Fruit fly (Drosophila melanogaster): ENCODE results near the gene CG45089.

The CG45089 gene

dm6 chrX:7920081-7920688 lies 26.6 kb upstream of the CG45089 start, which contains the start of the genes hdm and Ykt6 (continued):
- TF ChIP-seq ttk (GFP tag; IDR thresholded peaks at IDR 0.05): peak; percentile 78
- TF ChIP-seq CG4820 (GFP tag; optimal IDR thresholded peaks at IDR 0.05): peak; percentile 76
- no peak for TF ChIP-seq pita (GFP tag; optimal IDR thresholded peaks at IDR 0.05)
- TF ChIP-seq CG10147 (GFP tag; optimal IDR thresholded peaks at IDR 0.05): no peak
- TF ChIP-seq CG8924 (tag; optimal IDR thresholded peaks at IDR 0.05): peak; percentile 56
- TF ChIP-seq tio (GFP tag; optimal IDR thresholded peaks at IDR 0.05): no peak
- peak in 1 of 3 experiments; percentile 72 for TF ChIP-seq lola (GFP tag; optimal IDR thresholded peaks at IDR 0.05)
- TF ChIP-seq CG4617 (GFP tag; optimal IDR thresholded peaks at IDR 0.05; ENCODE audit: borderline replicate concordance): peak; percentile 80
- TF ChIP-seq Ada2b (GFP tag; IDR thresholded peaks at IDR 0.05): peak; percentile 69
- TF ChIP-seq CG6791 (GFP tag; IDR thresholded peaks at IDR 0.05; ENCODE audit: partially characterized antibody): peak; percentile 91
- TF ChIP-seq CG34224 (GFP tag; IDR thresholded peaks at IDR 0.05; ENCODE audit: partially characterized antibody): peak; percentile 99
- TF ChIP-seq CG2889 (GFP tag; IDR thresholded peaks at IDR 0.05): peak; percentile 67; the same call in 2 of the 3 replicates
- peak; percentile 53 for TF ChIP-seq CG12219 (GFP tag; optimal IDR thresholded peaks at IDR 0.05)
- TF ChIP-seq CG14965 (GFP tag; optimal IDR thresholded peaks at IDR 0.05; ENCODE audit: borderline replicate concordance): peak; percentile 39
- TF ChIP-seq eve (GFP tag; optimal IDR thresholded peaks at IDR 0.05): peak in 1 of 2 experiments; percentile 37
- no peak for TF ChIP-seq CG3838 (GFP tag; optimal IDR thresholded peaks at IDR 0.05)
- TF ChIP-seq CG1529 (GFP tag; optimal IDR thresholded peaks at IDR 0.05): peak; percentile 51
- TF ChIP-seq CG7745 (tag; optimal IDR thresholded peaks at IDR 0.05): no peak
- TF ChIP-seq CG7839 (tag; optimal IDR thresholded peaks at IDR 0.05): no peak
- TF ChIP-seq CG10654 (GFP tag; optimal IDR thresholded peaks at IDR 0.05): peak; percentile 71
- TF ChIP-seq ERR (GFP tag; optimal IDR thresholded peaks at IDR 0.05): peak; percentile 74
- TF ChIP-seq HmgD (GFP tag; optimal IDR thresholded peaks at IDR 0.05): peak; percentile 70
- TF ChIP-seq Awh (GFP tag; IDR thresholded peaks at IDR 0.05): peak; percentile 74; the same call in 1 of the 2 replicates
- TF ChIP-seq sens-2 (GFP tag; IDR thresholded peaks at IDR 0.05): peak; percentile 81
- no peak for TF ChIP-seq kah (GFP tag; optimal IDR thresholded peaks at IDR 0.05)
- TF ChIP-seq zfh2 (GFP tag; optimal IDR thresholded peaks at IDR 0.05): peak; percentile 83
- peak; percentile 86 for TF ChIP-seq gro (GFP tag; optimal IDR thresholded peaks at IDR 0.05)
- peak; percentile 77 for TF ChIP-seq phol (tag; optimal IDR thresholded peaks at IDR 0.05)
- no peak for TF ChIP-seq CG3407 (GFP tag; optimal IDR thresholded peaks at IDR 0.05)
- TF ChIP-seq Rx (GFP tag; IDR thresholded peaks at IDR 0.05): peak; percentile 72
- no peak for TF ChIP-seq Sox100B (GFP tag; optimal IDR thresholded peaks at IDR 0.05)
- TF ChIP-seq grn (GFP tag; optimal IDR thresholded peaks at IDR 0.05): no peak
- TF ChIP-seq CG14667 (GFP tag; IDR thresholded peaks at IDR 0.05): peak; percentile 71
- TF ChIP-seq zfh1 (GFP tag; IDR thresholded peaks at IDR 0.05): peak; percentile 85
- peak; percentile 70 for TF ChIP-seq CG4282 (GFP tag; optimal IDR thresholded peaks at IDR 0.05)
- 0 out of 2 replicates have a peak, but pooled peaks have one; percentile 40 for TF ChIP-seq Oaz (GFP tag; IDR thresholded peaks at IDR 0.05)
- TF ChIP-seq CG8290 (GFP tag; optimal IDR thresholded peaks at IDR 0.05): peak; percentile 68
- peak in 1 of 2 experiments; percentile 14 for TF ChIP-seq CG8290 (tag; optimal IDR thresholded peaks at IDR 0.05)
- TF ChIP-seq chm (GFP tag; IDR thresholded peaks at IDR 0.05): no peak; the same call in 1 of the 2 replicates
- TF ChIP-seq NFAT (GFP tag; IDR thresholded peaks at IDR 0.05): peak; percentile 79; the same call in 1 of the 2 replicates
- TF ChIP-seq H15 (GFP tag; IDR thresholded peaks at IDR 0.05): peak; percentile 85
- TF ChIP-seq CHES-1-like (GFP tag; optimal IDR thresholded peaks at IDR 0.05): peak; percentile 77
- TF ChIP-seq Adf1 (GFP tag; IDR thresholded peaks at IDR 0.05): peak; percentile 60
- peak; percentile 90 for TF ChIP-seq Opbp (GFP tag; IDR thresholded peaks at IDR 0.05; ENCODE audit: partially characterized antibody)
- TF ChIP-seq bowl (GFP tag; IDR thresholded peaks at IDR 0.05): peak; percentile 63; the same call in 1 of the 2 replicates
- TF ChIP-seq pum (GFP tag; optimal IDR thresholded peaks at IDR 0.05): peak; percentile 80
- no peak for TF ChIP-seq CG8281 (tag; optimal IDR thresholded peaks at IDR 0.05)
- peak; percentile 78; the same call in 1 of the 2 replicates for TF ChIP-seq rib (GFP tag; IDR thresholded peaks at IDR 0.05)
- peak; percentile 86 for TF ChIP-seq CG11247 (GFP tag; IDR thresholded peaks at IDR 0.05)
- TF ChIP-seq Drgx (GFP tag; IDR thresholded peaks at IDR 0.05): peak; percentile 70

Data from whole organism, embryonic.